Worm (Caenorhabditis elegans) whole organism, L3 larva: ENCODE data around the gene ceh-81.

ENCODE experiments used
- R02D3.7 ChIP-seq: fragments of 150-350 bp; optimal IDR thresholded peaks from 2 replicates; lab custom pipeline; 2014; ENCODE audit warnings: missing biosample characterization, missing genetic modification characterization
- ZK546.5 ChIP-seq: sonication (generic microtip); optimal IDR thresholded peaks from 2 replicates; lab custom pipeline; 2017; ENCODE audit warnings: missing biosample characterization, missing genetic modification characterization
- aly-2 ChIP-seq: fragments of 150-350 bp; optimal IDR thresholded peaks from 2 replicates; lab custom pipeline; 2014; ENCODE audit warnings: missing biosample characterization, missing genetic modification characterization
- ama-1 ChIP-seq: fragments of 150-350 bp; optimal IDR thresholded peaks from 2 replicates; lab custom pipeline; 2018
- ceh-16 ChIP-seq: sonication (generic microtip); optimal IDR thresholded peaks from 2 replicates; lab custom pipeline; 2017; ENCODE audit warnings: missing biosample characterization, missing genetic modification characterization
- ceh-28 ChIP-seq: fragments of 150-350 bp; optimal IDR thresholded peaks from 2 replicates; lab custom pipeline; 2014; ENCODE audit warnings: missing biosample characterization, missing genetic modification reagents, missing genetic modification characterization
- ceh-82 ChIP-seq: fragments of 150-350 bp; optimal IDR thresholded peaks from 2 replicates; lab custom pipeline; 2014; ENCODE audit warnings: missing biosample characterization, missing genetic modification characterization
- ceh-9 ChIP-seq: sonication (generic microtip); optimal IDR thresholded peaks from 2 replicates; lab custom pipeline; 2018; ENCODE audit warnings: missing biosample characterization, missing genetic modification characterization
- daf-12 ChIP-seq: fragments of 150-350 bp; optimal IDR thresholded peaks from 2 replicates; lab custom pipeline; 2014; ENCODE audit warnings: missing biosample characterization, missing genetic modification reagents, missing genetic modification characterization
- egl-27 ChIP-seq: sonication (generic microtip); optimal IDR thresholded peaks from 4 replicates; lab custom pipeline; 2017; ENCODE audit warnings: missing biosample characterization, missing genetic modification reagents, missing genetic modification characterization
- elt-2 ChIP-seq: sonication (generic microtip); optimal IDR thresholded peaks from 2 replicates; lab custom pipeline; 2016; ENCODE audit warnings: missing genetic modification reagents, mild to moderate bottlenecking, missing genetic modification characterization, missing compliant biosample characterization
- elt-3 ChIP-seq, 3 experiments: fragments of 150-350 bp in 1 of 3; sonication (generic microtip) in 2 of 3; optimal IDR thresholded peaks; 2 replicates in 2 of 3; 4 replicates in 1 of 3; lab custom pipeline; 2014 to 2017; ENCODE audit warnings: missing biosample characterization in 3 of 3, missing genetic modification characterization in 3 of 3
- eor-1 ChIP-seq, 2 experiments: fragments of 150-350 bp; optimal IDR thresholded peaks; 2 replicates each; lab custom pipeline; 2014 to 2018; ENCODE audit warnings: missing biosample characterization in 2 of 2, missing genetic modification characterization in 2 of 2
- fkh-10 ChIP-seq: sonication (generic microtip); optimal IDR thresholded peaks from 2 replicates; lab custom pipeline; 2017; ENCODE audit warnings: missing biosample characterization, missing genetic modification reagents, missing genetic modification characterization
- fkh-2 ChIP-seq: fragments of 150-350 bp; optimal IDR thresholded peaks from 2 replicates; lab custom pipeline; 2014; ENCODE audit warnings: missing biosample characterization, missing genetic modification reagents, missing genetic modification characterization
- fos-1 ChIP-seq: fragments of 150-350 bp; optimal IDR thresholded peaks from 2 replicates; lab custom pipeline; 2014; ENCODE audit warnings: missing biosample characterization, missing genetic modification characterization
- jun-1 ChIP-seq: fragments of 150-350 bp; optimal IDR thresholded peaks from 2 replicates; lab custom pipeline; 2014; ENCODE audit warnings: missing biosample characterization, missing genetic modification reagents, missing genetic modification characterization
- lin-15B ChIP-seq: fragments of 150-350 bp; optimal IDR thresholded peaks from 2 replicates; lab custom pipeline; 2014; ENCODE audit warnings: missing biosample characterization, missing genetic modification characterization
- mdl-1 ChIP-seq: fragments of 150-350 bp; optimal IDR thresholded peaks from 2 replicates; lab custom pipeline; 2014; ENCODE audit warnings: missing biosample characterization, missing genetic modification characterization
- mml-1 ChIP-seq: fragments of 150-350 bp; sonication (generic microtip); optimal IDR thresholded peaks from 3 replicates; lab custom pipeline; 2014; ENCODE audit warnings: missing biosample characterization, missing genetic modification characterization
- nfya-1 ChIP-seq: sonication (generic microtip); optimal IDR thresholded peaks from 2 replicates; lab custom pipeline; 2017; ENCODE audit warnings: missing genetic modification characterization, mild to moderate bottlenecking, missing compliant biosample characterization, antibody characterized with exemption, moderate library complexity; ENCODE audit not compliant: insufficient read depth
- nhr-11 ChIP-seq: fragments of 150-350 bp; optimal IDR thresholded peaks from 2 replicates; lab custom pipeline; 2014; ENCODE audit warnings: missing biosample characterization, missing genetic modification characterization
- nhr-12 ChIP-seq: fragments of 150-350 bp; optimal IDR thresholded peaks from 2 replicates; lab custom pipeline; 2014; ENCODE audit warnings: missing biosample characterization, missing genetic modification characterization
- nhr-25 ChIP-seq: sonication (generic microtip); optimal IDR thresholded peaks from 2 replicates; lab custom pipeline; 2017; ENCODE audit warnings: missing biosample characterization, missing genetic modification characterization
- nhr-28 ChIP-seq: fragments of 150-350 bp; optimal IDR thresholded peaks from 2 replicates; lab custom pipeline; 2014; ENCODE audit warnings: missing biosample characterization, missing genetic modification characterization
- nhr-43 ChIP-seq: sonication (generic microtip); optimal IDR thresholded peaks from 2 replicates; lab custom pipeline; 2016; ENCODE audit warnings: mild to moderate bottlenecking, missing genetic modification characterization, missing compliant biosample characterization; ENCODE audit not compliant: poor library complexity, severe bottlenecking
- nhr-67 ChIP-seq: fragments of 150-350 bp; optimal IDR thresholded peaks from 2 replicates; lab custom pipeline; 2014; ENCODE audit warnings: missing biosample characterization, missing genetic modification characterization
- nhr-76 ChIP-seq: fragments of 150-350 bp; sonication (generic microtip); optimal IDR thresholded peaks from 5 replicates; lab custom pipeline; 2014; ENCODE audit warnings: missing biosample characterization, missing genetic modification characterization
- nhr-77 ChIP-seq: fragments of 150-350 bp; optimal IDR thresholded peaks from 2 replicates; lab custom pipeline; 2014; ENCODE audit warnings: missing biosample characterization, missing genetic modification characterization
- pqm-1 ChIP-seq: fragments of 150-350 bp; optimal IDR thresholded peaks from 2 replicates; lab custom pipeline; 2017; ENCODE audit warnings: missing biosample characterization, missing genetic modification characterization, inconsistent platforms
- sea-2 ChIP-seq: fragments of 150-350 bp; sonication (generic microtip); optimal IDR thresholded peaks from 4 replicates; lab custom pipeline; 2014; ENCODE audit warnings: missing biosample characterization, missing genetic modification reagents, missing genetic modification characterization
- skn-1 ChIP-seq: fragments of 150-350 bp; optimal IDR thresholded peaks from 2 replicates; lab custom pipeline; 2014; ENCODE audit warnings: missing biosample characterization, missing genetic modification characterization
- snpc-4 ChIP-seq: fragments of 150-350 bp; optimal IDR thresholded peaks from 2 replicates; lab custom pipeline; 2014; ENCODE audit warnings: missing biosample characterization, missing genetic modification characterization
- tbx-2 ChIP-seq: sonication (generic microtip); optimal IDR thresholded peaks from 2 replicates; lab custom pipeline; 2016; ENCODE audit warnings: mild to moderate bottlenecking, missing genetic modification characterization, missing compliant biosample characterization
- unc-39 ChIP-seq: sonication (generic microtip); optimal IDR thresholded peaks from 4 replicates; lab custom pipeline; 2017; ENCODE audit warnings: missing biosample characterization, missing genetic modification characterization
- unc-62 ChIP-seq: fragments of 150-350 bp; sonication (generic microtip); optimal IDR thresholded peaks from 4 replicates; lab custom pipeline; 2014; ENCODE audit warnings: missing biosample characterization, missing genetic modification reagents, missing genetic modification characterization
- zag-1 ChIP-seq: fragments of 150-350 bp; optimal IDR thresholded peaks from 2 replicates; lab custom pipeline; 2014; ENCODE audit warnings: missing biosample characterization, missing genetic modification characterization
- ztf-4 ChIP-seq: fragments of 150-350 bp; optimal IDR thresholded peaks from 2 replicates; lab custom pipeline; 2014; ENCODE audit warnings: missing biosample characterization, missing genetic modification characterization

ceh-81 gene

ce11 chrII:1738844-1739243, 8.6 kb downstream of the ceh-81 start, which contains the start of the genes irld-9 and irld-33:
irld-9 (minus strand) TSS chrII:1738944.
irld-33 (plus strand) TSS chrII:1739052.
- TF ChIP-seq ceh-16 (no peak), fkh-2 (tag; lab: Kevin White, UChicago) (no peak), egl-27 (tag; lab: Kevin White, UChicago) (no peak), unc-39 (no peak), fos-1 (no peak), fkh-10 (no peak), ztf-4 (no peak), nhr-67 (tag; lab: Kevin White, UChicago) (no peak), mdl-1 (tag; lab: Kevin White, UChicago) (no peak), pqm-1 (tag; lab: Kevin White, UChicago) (no peak), eor-1 (tag; optimal IDR thresholded peaks at IDR 0.05; lab: Kevin White, UChicago) (no peak), ceh-28 (tag; lab: Kevin White, UChicago) (no peak), mml-1 (tag; lab: Kevin White, UChicago) (no peak), snpc-4 (tag; lab: Kevin White, UChicago) (no peak), daf-12 (tag; lab: Kevin White, UChicago) (no peak), ZK546.5 (tag; lab: Kevin White, UChicago) (no peak), ceh-9 (tag; lab: Kevin White, UChicago) (no peak), elt-3 (tag; optimal IDR thresholded peaks at IDR 0.05; lab: Kevin White, UChicago) (no peak), ceh-82 (no peak)

ce11 chrII:1741248-1741647, 11.0 kb downstream of the ceh-81 start, which contains the start of gene K07G6.1:
K07G6.1 (plus strand) TSS chrII:1741548.
- no peak for TF ChIP-seq egl-27 (tag; lab: Kevin White, UChicago)
- TF ChIP-seq nhr-12 (tag; lab: Kevin White, UChicago), result no peak
- TF ChIP-seq mml-1 (tag; lab: Kevin White, UChicago), result no peak
- TF ChIP-seq pqm-1 (tag; lab: Kevin White, UChicago), result no peak
- TF ChIP-seq tbx-2 (tag; lab: Kevin White, UChicago), result no peak
- no peak for TF ChIP-seq nhr-67 (tag; lab: Kevin White, UChicago)
- no peak for TF ChIP-seq jun-1 (tag; lab: Kevin White, UChicago)
- TF ChIP-seq nfya-1 (tag; lab: Kevin White, UChicago), result no peak
- TF ChIP-seq nhr-76 (tag; lab: Kevin White, UChicago), result no peak
- no peak for TF ChIP-seq nhr-28 (tag; lab: Kevin White, UChicago)
- TF ChIP-seq nhr-43 (tag; lab: Kevin White, UChicago), result no peak
- no peak for TF ChIP-seq eor-1 (tag; optimal IDR thresholded peaks at IDR 0.05; lab: Kevin White, UChicago)
- TF ChIP-seq ama-1 (lab: Kevin White, UChicago), result no peak
- TF ChIP-seq elt-3 (tag; optimal IDR thresholded peaks at IDR 0.05; lab: Kevin White, UChicago), result no peak
- TF ChIP-seq nhr-77, result no peak
- no peak for TF ChIP-seq unc-62
- TF ChIP-seq nhr-11 (tag; lab: Kevin White, UChicago), result no peak

- TF ChIP-seq skn-1 (tag; lab: Kevin White, UChicago) (no peak), ceh-16 (no peak), elt-2 (tag; lab: Kevin White, UChicago) (no peak), R02D3.7 (no peak), egl-27 (tag; lab: Kevin White, UChicago) (no peak), zag-1 (no peak), nhr-67 (tag; lab: Kevin White, UChicago) (no peak), snpc-4 (tag; lab: Kevin White, UChicago) (no peak), nhr-43 (tag; lab: Kevin White, UChicago) (no peak), aly-2 (tag; lab: Kevin White, UChicago) (no peak), nhr-28 (tag; lab: Kevin White, UChicago) (no peak), ama-1 (lab: Kevin White, UChicago) (no peak), sea-2 (GFP tag; lab: Kevin White, UChicago) (no peak)
These were observed 12.3 kb downstream of the ceh-81 start, which contains the start of gene F36H5.12 for ce11 chrII:1742535-1742934. F36H5.12 (plus strand) TSS chrII:1742835.

- no peak for TF ChIP-seq nhr-25 (tag; lab: Kevin White, UChicago)
- TF ChIP-seq elt-3 (tag; optimal IDR thresholded peaks at IDR 0.05; lab: Kevin White, UChicago), result no peak
- TF ChIP-seq ztf-4, result no peak
- TF ChIP-seq fkh-10, result no peak
- no peak for TF ChIP-seq lin-15B (tag; lab: Kevin White, UChicago)
These were observed 14.0 kb downstream of the ceh-81 start, which contains the start of gene clec-19 for ce11 chrII:1744183-1744582. clec-19 (plus strand) TSS chrII:1744483.
